Worm (Caenorhabditis elegans) whole organism, L2 larva: Measurements from ENCODE around the gene abf-6.

Source experiments
- aly-2 ChIP-seq: fragments of 150-350 bp; optimal IDR thresholded peaks from 2 replicates; lab custom pipeline; 2014; ENCODE audit warnings: missing biosample characterization, missing genetic modification characterization
- zag-1 ChIP-seq: fragments of 150-350 bp; optimal IDR thresholded peaks from 2 replicates; lab custom pipeline; 2014; ENCODE audit warnings: missing biosample characterization, missing genetic modification characterization

DNA sequence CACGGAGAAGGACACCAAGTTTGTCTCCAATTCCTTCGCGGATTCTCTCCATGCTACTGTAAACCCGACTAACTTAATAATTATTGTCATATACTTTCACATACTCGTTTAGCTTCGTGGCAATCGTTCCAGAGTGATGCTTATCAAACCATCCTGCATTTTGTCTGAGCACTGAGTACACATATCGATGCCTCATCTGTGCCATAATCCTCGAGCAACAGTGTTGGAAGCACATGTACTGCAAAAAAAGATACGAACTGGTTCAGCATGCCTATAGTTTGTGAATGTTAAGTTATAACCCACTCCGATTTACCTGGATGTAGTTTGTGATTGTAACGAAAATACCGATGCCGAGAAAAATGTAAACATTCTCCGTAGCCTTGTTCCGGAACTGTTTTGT is 38.9 kb upstream of the abf-6 start:
- TF ChIP-seq zag-1 (tag; lab: Kevin White, UChicago), result no peak
- TF ChIP-seq aly-2 (tag; lab: Kevin White, UChicago), result no peak
